Worm (Caenorhabditis elegans) whole organism, L1 larva: Measurements from ENCODE around the gene srx-47.

ENCODE experiments used
- lin-13 ChIP-seq: fragments of 150-350 bp; optimal IDR thresholded peaks from 2 replicates; lab custom pipeline; 2014; ENCODE audit warnings: missing biosample characterization, missing genetic modification reagents, missing genetic modification characterization
- mdl-1 ChIP-seq, 2 experiments: fragments of 150-350 bp; optimal IDR thresholded peaks; 2 replicates each; lab custom pipeline; 2014 to 2017; ENCODE audit warnings: missing biosample characterization in 2 of 2, missing genetic modification characterization in 2 of 2, inconsistent platforms in 1 of 2
- unc-86 ChIP-seq: sonication (generic microtip); optimal IDR thresholded peaks from 2 replicates; lab custom pipeline; 2016; ENCODE audit warnings: missing genetic modification characterization, missing compliant biosample characterization

- TF ChIP-seq unc-86 (tag; lab: Kevin White, UChicago) (no peak), mdl-1 (tag; optimal IDR thresholded peaks at IDR 0.05; lab: Kevin White, UChicago) (no peak), lin-13 (no peak)
Measured at ce11 chrV:9355371-9355770, 5.6 kb downstream of the srx-47 start, which contains the start of gene ttr-40.
